Fruit fly (Drosophila melanogaster) whole organism, embryonic: ENCODE data around the gene CG3097.

ENCODE experiments used
- ATbp ChIP-seq: fragments of 200-800 bp; sonication (Bioruptor generic); optimal IDR thresholded peaks from 2 replicates; lab custom pipeline; 2017; ENCODE audit warnings: missing biosample characterization, mild to moderate bottlenecking, missing genetic modification characterization, missing genetic modification reagents
- Adf1 ChIP-seq: fragments of 200-800 bp; sonication (Bioruptor generic); IDR thresholded peaks from 2 replicates; pipeline ENCODE4 v1.3.6; 2022; ENCODE audit warnings: missing biosample characterization, missing genetic modification characterization
- B-H2 ChIP-seq: fragments of 200-800 bp; sonication (Bioruptor generic); optimal IDR thresholded peaks from 2 replicates; lab custom pipeline; 2018; ENCODE audit warnings: missing biosample characterization, mild to moderate bottlenecking, missing genetic modification characterization
- Bteb2 ChIP-seq: fragments of 200-800 bp; sonication (Bioruptor generic); optimal IDR thresholded peaks from 2 replicates; lab custom pipeline; 2016; ENCODE audit warnings: missing biosample characterization, missing genetic modification characterization
- CG11456 ChIP-seq: fragments of 200-800 bp; sonication (Bioruptor generic); IDR thresholded peaks from 3 replicates; pipeline ENCODE4 v1.3.6; 2022; ENCODE audit warnings: missing biosample characterization, missing genetic modification characterization
- CG11504 ChIP-seq: fragments of 200-800 bp; sonication (Bioruptor generic); optimal IDR thresholded peaks from 3 replicates; lab custom pipeline; 2019; ENCODE audit warnings: missing biosample characterization, mild to moderate bottlenecking, missing genetic modification characterization, moderate library complexity
- CG14860 ChIP-seq: fragments of 200-800 bp; sonication (Bioruptor generic); IDR thresholded peaks from 3 replicates; pipeline ENCODE4 v1.3.6; 2022; ENCODE audit warnings: missing biosample characterization, missing genetic modification characterization; ENCODE audit not compliant: partially characterized antibody
- CG1602 ChIP-seq: fragments of 200-800 bp; sonication (Bioruptor generic); optimal IDR thresholded peaks from 3 replicates; lab custom pipeline; 2016; ENCODE audit warnings: missing biosample characterization, missing genetic modification characterization
- CG16813 ChIP-seq: fragments of 200-800 bp; sonication (Bioruptor generic); IDR thresholded peaks from 3 replicates; pipeline ENCODE4 v1.3.6; 2022; ENCODE audit warnings: missing biosample characterization, missing genetic modification characterization; ENCODE audit not compliant: partially characterized antibody
- CG17186 ChIP-seq: fragments of 200-800 bp; sonication (Bioruptor generic); optimal IDR thresholded peaks from 3 replicates; lab custom pipeline; 2017; ENCODE audit warnings: missing biosample characterization, missing genetic modification reagents, missing genetic modification characterization
- CG18011 ChIP-seq: fragments of 200-800 bp; sonication (Bioruptor generic); optimal IDR thresholded peaks from 2 replicates; lab custom pipeline; 2017; ENCODE audit warnings: missing biosample characterization, missing genetic modification characterization, mild to moderate bottlenecking, moderate library complexity, missing genotype
- CG2199 ChIP-seq: fragments of 200-800 bp; sonication (Bioruptor generic); IDR thresholded peaks from 3 replicates; pipeline ENCODE4 v1.3.6; 2022; ENCODE audit warnings: missing biosample characterization, missing genetic modification characterization
- CG2875 ChIP-seq: fragments of 200-800 bp; sonication (Bioruptor generic); optimal IDR thresholded peaks from 2 replicates; lab custom pipeline; 2017; ENCODE audit warnings: missing biosample characterization, mild to moderate bottlenecking, missing genetic modification characterization, missing genetic modification reagents
- CG31365 ChIP-seq: fragments of 200-800 bp; sonication (Bioruptor generic); optimal IDR thresholded peaks from 2 replicates; lab custom pipeline; 2018; ENCODE audit warnings: missing biosample characterization, mild to moderate bottlenecking, missing genetic modification characterization
- CG31441 ChIP-seq: fragments of 200-800 bp; sonication (Bioruptor generic); IDR thresholded peaks from 2 replicates; pipeline ENCODE4 v1.3.6; 2022; ENCODE audit warnings: missing biosample characterization, missing genetic modification characterization
- CG4328 ChIP-seq: fragments of 200-800 bp; sonication (Bioruptor generic); optimal IDR thresholded peaks from 3 replicates; lab custom pipeline; 2017; ENCODE audit warnings: missing biosample characterization, missing genetic modification reagents, missing genetic modification characterization
- CG7372 ChIP-seq: fragments of 200-800 bp; sonication (Bioruptor generic); IDR thresholded peaks from 2 replicates; pipeline ENCODE4 v1.3.6; 2022; ENCODE audit warnings: missing biosample characterization, missing genetic modification characterization
- CG7556 ChIP-seq: fragments of 200-800 bp; sonication (Bioruptor generic); optimal IDR thresholded peaks from 2 replicates; lab custom pipeline; 2017; ENCODE audit warnings: missing biosample characterization, mild to moderate bottlenecking, missing genetic modification characterization
- CG8290 ChIP-seq, 3 experiments: fragments of 200-800 bp; sonication (Bioruptor generic); optimal IDR thresholded peaks; 2 replicates each; lab custom pipeline; 2016 to 2019; ENCODE audit warnings: missing biosample characterization in 3 of 3, missing genetic modification characterization in 3 of 3, mild to moderate bottlenecking in 2 of 3, moderate library complexity in 1 of 3
- CG9876 ChIP-seq: fragments of 200-800 bp; sonication (Bioruptor generic); optimal IDR thresholded peaks from 2 replicates; lab custom pipeline; 2016; ENCODE audit warnings: missing biosample characterization, missing genetic modification characterization
- Camta ChIP-seq: fragments of 200-800 bp; sonication (Bioruptor generic); optimal IDR thresholded peaks from 2 replicates; lab custom pipeline; 2016; ENCODE audit warnings: missing biosample characterization, missing genetic modification characterization
- ERR ChIP-seq: fragments of 200-800 bp; sonication (Bioruptor generic); optimal IDR thresholded peaks from 2 replicates; lab custom pipeline; 2016; ENCODE audit warnings: missing biosample characterization, missing genetic modification characterization
- Hand ChIP-seq: fragments of 200-800 bp; sonication (Bioruptor generic); optimal IDR thresholded peaks from 2 replicates; lab custom pipeline; 2017; ENCODE audit warnings: mild to moderate bottlenecking, missing biosample characterization, missing genetic modification reagents, missing genetic modification characterization
- Hey ChIP-seq: fragments of 200-800 bp; sonication (Bioruptor generic); optimal IDR thresholded peaks from 3 replicates; lab custom pipeline; 2018; ENCODE audit warnings: missing biosample characterization, mild to moderate bottlenecking, missing genetic modification characterization
- Hr3 ChIP-seq: fragments of 200-800 bp; sonication (Bioruptor generic); optimal IDR thresholded peaks from 3 replicates; lab custom pipeline; 2016; ENCODE audit warnings: missing biosample characterization, missing genetic modification characterization
- Lim3 ChIP-seq: fragments of 200-800 bp; sonication (Bioruptor generic); IDR thresholded peaks from 2 replicates; pipeline ENCODE4 v1.3.6; 2022; ENCODE audit warnings: missing biosample characterization, missing genetic modification characterization
- MESR4 ChIP-seq: fragments of 200-800 bp; sonication (Bioruptor generic); optimal IDR thresholded peaks from 2 replicates; lab custom pipeline; 2018; ENCODE audit warnings: missing biosample characterization, mild to moderate bottlenecking, missing genetic modification characterization, moderate library complexity
- NK7.1 ChIP-seq: fragments of 200-800 bp; sonication (Bioruptor generic); optimal IDR thresholded peaks from 3 replicates; lab custom pipeline; 2016; ENCODE audit warnings: missing biosample characterization, missing genetic modification characterization
- Oli ChIP-seq: fragments of 200-800 bp; sonication (Bioruptor generic); optimal IDR thresholded peaks from 2 replicates; lab custom pipeline; 2018; ENCODE audit warnings: missing biosample characterization, mild to moderate bottlenecking, missing genetic modification characterization, moderate library complexity
- Sry-β ChIP-seq: fragments of 200-800 bp; sonication (Bioruptor generic); optimal IDR thresholded peaks from 2 replicates; lab custom pipeline; 2018; ENCODE audit warnings: missing biosample characterization, mild to moderate bottlenecking, missing genetic modification characterization, moderate library complexity
- Taf1 ChIP-seq: fragments of 200-800 bp; sonication (Bioruptor generic); IDR thresholded peaks from 2 replicates; pipeline ENCODE4 v1.3.6; 2022; ENCODE audit warnings: missing biosample characterization, missing genetic modification characterization
- Xbp1 ChIP-seq: fragments of 200-800 bp; sonication (Bioruptor generic); optimal IDR thresholded peaks from 3 replicates; lab custom pipeline; 2016; ENCODE audit warnings: missing biosample characterization, mild to moderate bottlenecking, missing genetic modification characterization
- Xrp1 ChIP-seq: fragments of 200-800 bp; sonication (Bioruptor generic); IDR thresholded peaks from 2 replicates; pipeline ENCODE4 v1.3.6; 2022; ENCODE audit warnings: missing biosample characterization, missing genetic modification characterization
- abd-A ChIP-seq: fragments of 200-800 bp; sonication (Bioruptor generic); optimal IDR thresholded peaks from 3 replicates; lab custom pipeline; 2019; ENCODE audit warnings: missing biosample characterization, mild to moderate bottlenecking, missing genetic modification characterization, moderate library complexity
- croc ChIP-seq: fragments of 200-800 bp; sonication (Bioruptor generic); conservative IDR thresholded peaks from 3 replicates; pipeline ENCODE4 v1.3.6; 2022; ENCODE audit warnings: missing biosample characterization, missing genetic modification characterization
- crol ChIP-seq: fragments of 200-800 bp; sonication (Bioruptor generic); IDR thresholded peaks from 2 replicates; pipeline ENCODE4 v1.3.6; 2022; ENCODE audit warnings: missing biosample characterization, missing genetic modification characterization
- crp ChIP-seq, 2 experiments: fragments of 200-800 bp; sonication (Bioruptor generic); optimal IDR thresholded peaks; 2 replicates in 1 of 2; 3 replicates in 1 of 2; lab custom pipeline; 2017; ENCODE audit warnings: missing biosample characterization in 2 of 2, missing genetic modification characterization in 2 of 2, mild to moderate bottlenecking in 1 of 2, moderate library complexity in 1 of 2
- dati ChIP-seq: fragments of 200-800 bp; sonication (Bioruptor generic); IDR thresholded peaks from 2 replicates; pipeline ENCODE4 v1.3.6; 2022; ENCODE audit warnings: missing biosample characterization, missing genetic modification characterization
- ind ChIP-seq: fragments of 200-800 bp; sonication (Bioruptor generic); optimal IDR thresholded peaks from 3 replicates; lab custom pipeline; 2016; ENCODE audit warnings: missing biosample characterization, missing genetic modification characterization
- kay ChIP-seq: fragments of 200-800 bp; sonication (Bioruptor generic); optimal IDR thresholded peaks from 2 replicates; lab custom pipeline; 2016; ENCODE audit warnings: missing biosample characterization, missing genetic modification characterization
- odd ChIP-seq: fragments of 200-800 bp; sonication (Bioruptor generic); optimal IDR thresholded peaks from 2 replicates; lab custom pipeline; 2017; ENCODE audit warnings: missing biosample characterization, mild to moderate bottlenecking, missing genetic modification characterization
- pita ChIP-seq: fragments of 200-800 bp; sonication (Bioruptor generic); optimal IDR thresholded peaks from 2 replicates; lab custom pipeline; 2017; ENCODE audit warnings: missing biosample characterization, mild to moderate bottlenecking, missing genetic modification characterization
- slbo ChIP-seq: fragments of 200-800 bp; sonication (Bioruptor generic); IDR thresholded peaks from 2 replicates; pipeline ENCODE4 v1.3.6; 2022; ENCODE audit warnings: missing biosample characterization, missing genetic modification characterization
- slou ChIP-seq: fragments of 200-800 bp; sonication (Bioruptor generic); optimal IDR thresholded peaks from 3 replicates; lab custom pipeline; 2016; ENCODE audit warnings: missing biosample characterization, missing genetic modification characterization
- sqz ChIP-seq: fragments of 200-800 bp; sonication (Bioruptor generic); optimal IDR thresholded peaks from 3 replicates; lab custom pipeline; 2018; ENCODE audit warnings: missing biosample characterization, mild to moderate bottlenecking, missing genetic modification characterization
- ssp ChIP-seq: fragments of 200-800 bp; sonication (Bioruptor generic); IDR thresholded peaks from 2 replicates; pipeline ENCODE4 v1.3.6; 2022; ENCODE audit warnings: missing biosample characterization, missing genetic modification characterization
- unpg ChIP-seq: fragments of 200-800 bp; sonication (Bioruptor generic); optimal IDR thresholded peaks from 3 replicates; lab custom pipeline; 2018; ENCODE audit warnings: missing biosample characterization, mild to moderate bottlenecking, missing genetic modification characterization, moderate library complexity

CG3097 gene

DNA sequence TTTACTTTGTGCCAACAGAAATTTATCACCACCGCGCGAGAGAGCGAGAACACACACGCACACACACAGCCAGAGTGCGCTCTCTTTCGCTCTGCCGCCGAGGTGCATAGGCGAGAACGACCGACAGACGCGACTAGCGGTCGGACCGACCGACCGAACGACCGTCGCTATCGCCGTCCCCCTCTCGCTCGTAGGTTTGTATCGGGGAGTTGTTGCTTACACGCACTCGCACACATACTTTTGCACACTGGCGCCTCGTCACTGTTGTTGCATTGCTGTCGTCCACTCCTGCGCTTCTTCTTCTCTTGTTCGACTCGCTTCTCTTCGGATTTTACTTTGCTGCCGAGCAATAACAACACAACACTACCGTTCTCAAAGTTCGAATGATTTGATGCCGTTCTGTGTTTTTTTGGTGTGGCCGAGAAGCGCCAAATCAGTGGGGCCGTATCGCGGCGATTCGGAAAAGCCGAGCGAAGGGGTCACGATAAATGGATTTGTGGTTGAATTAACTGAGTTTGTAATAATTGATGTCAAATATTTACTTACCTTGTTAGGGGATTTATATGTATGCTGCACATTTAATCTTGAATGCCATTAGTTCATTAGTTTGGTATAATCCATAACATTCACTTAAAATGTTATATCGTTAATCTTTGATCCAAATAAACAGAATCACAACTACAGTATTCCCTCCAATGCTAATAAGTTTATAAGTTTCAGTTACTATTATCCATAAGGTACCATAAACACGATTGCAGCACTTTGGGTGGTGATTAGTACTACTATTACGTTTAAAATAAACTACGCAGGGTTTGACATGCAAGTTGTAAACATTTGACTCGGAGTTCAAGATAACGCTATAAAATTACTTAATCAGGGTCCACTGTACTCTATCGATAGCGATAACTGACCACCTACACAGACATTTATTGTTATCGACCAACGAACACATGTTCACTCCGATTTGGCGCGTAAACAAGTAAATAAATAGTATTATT, 23.4 kb downstream of the CG3097 start, which contains the start of the genes IntS6 and Rtel1 (continued):
- TF ChIP-seq Sry-β (GFP tag; lab: Kevin White, UChicago) (peak; percentile 40), ssp (GFP tag; lab: Robert Waterston, UW) (peak; percentile 78), CG31365 (tag; lab: Kevin White, UChicago) (peak; percentile 71), ATbp (GFP tag; lab: Kevin White, UChicago) (peak; percentile 77), NK7.1 (GFP tag; lab: Kevin White, UChicago) (peak; percentile 75), CG4328 (peak; percentile 88), CG16813 (GFP tag; lab: Robert Waterston, UW) (no peak; the same call in 2 of the 3 replicates), Camta (GFP tag; lab: Kevin White, UChicago) (peak; percentile 89), Adf1 (GFP tag; lab: Robert Waterston, UW) (peak; percentile 73), ERR (peak; percentile 80), slbo (peak; percentile 95), B-H2 (peak; percentile 93), Xbp1 (GFP tag; lab: Kevin White, UChicago) (peak; percentile 91), CG17186 (GFP tag; lab: Kevin White, UChicago) (peak; percentile 76), Oli (tag; lab: Kevin White, UChicago) (peak; percentile 89), CG18011 (peak; percentile 73), slou (peak; percentile 79), CG11504 (tag; lab: Kevin White, UChicago) (peak; percentile 90), Xrp1 (GFP tag; lab: Robert Waterston, UW) (peak; percentile 91), Lim3 (GFP tag; lab: Robert Waterston, UW) (peak; percentile 69), CG14860 (GFP tag; lab: Robert Waterston, UW) (no peak), crp (GFP tag; optimal IDR thresholded peaks at IDR 0.05; lab: Kevin White, UChicago) (peak in 1 of 2 experiments; percentile 74), CG8290 (GFP tag; optimal IDR thresholded peaks at IDR 0.05; lab: Kevin White, UChicago) (peak; percentile 84), CG8290 (tag; optimal IDR thresholded peaks at IDR 0.05; lab: Kevin White, UChicago) (peak in 1 of 2 experiments; percentile 97), crol (GFP tag; lab: Robert Waterston, UW) (peak; percentile 65), croc (GFP tag; lab: Robert Waterston, UW) (peak; percentile 79), pita (no peak), kay (peak; percentile 71), sqz (GFP tag; lab: Kevin White, UChicago) (peak; percentile 60), MESR4 (GFP tag; lab: Kevin White, UChicago) (peak; percentile 40), abd-A (tag; lab: Kevin White, UChicago) (peak; percentile 46), CG1602 (peak; percentile 88), Hand (GFP tag; lab: Kevin White, UChicago) (peak; percentile 72), CG7556 (GFP tag; lab: Kevin White, UChicago) (peak; percentile 86), odd (peak; percentile 75), CG9876 (GFP tag; lab: Kevin White, UChicago) (peak; percentile 82), Hey (peak; percentile 67), Hr3 (peak; percentile 89), CG2199 (GFP tag; lab: Robert Waterston, UW) (0 out of 3 replicates have a peak, but pooled peaks have one; percentile 27), CG2875 (GFP tag; lab: Kevin White, UChicago) (peak; percentile 67), CG31441 (peak; percentile 87), unpg (peak; percentile 93), ind (GFP tag; lab: Kevin White, UChicago) (peak; percentile 95), CG7372 (GFP tag; lab: Robert Waterston, UW) (peak; percentile 84), Bteb2 (GFP tag; lab: Kevin White, UChicago) (peak; percentile 86), CG11456 (GFP tag; lab: Robert Waterston, UW) (peak; percentile 88), dati (GFP tag; lab: Robert Waterston, UW) (peak; percentile 77), Taf1 (GFP tag; lab: Robert Waterston, UW) (peak; percentile 86)
